Worm (Caenorhabditis elegans) whole organism, L2 larva: ENCODE measurements around the gene laat-1.

ENCODE experiments used
- egl-27 ChIP-seq: sonication (generic microtip); optimal IDR thresholded peaks from 3 replicates; lab custom pipeline; 2017; ENCODE audit warnings: missing biosample characterization, missing genetic modification reagents, missing genetic modification characterization
- nhr-10 ChIP-seq: sonication (generic microtip); optimal IDR thresholded peaks from 2 replicates; lab custom pipeline; 2017; ENCODE audit warnings: missing biosample characterization, missing genetic modification characterization

DNA sequence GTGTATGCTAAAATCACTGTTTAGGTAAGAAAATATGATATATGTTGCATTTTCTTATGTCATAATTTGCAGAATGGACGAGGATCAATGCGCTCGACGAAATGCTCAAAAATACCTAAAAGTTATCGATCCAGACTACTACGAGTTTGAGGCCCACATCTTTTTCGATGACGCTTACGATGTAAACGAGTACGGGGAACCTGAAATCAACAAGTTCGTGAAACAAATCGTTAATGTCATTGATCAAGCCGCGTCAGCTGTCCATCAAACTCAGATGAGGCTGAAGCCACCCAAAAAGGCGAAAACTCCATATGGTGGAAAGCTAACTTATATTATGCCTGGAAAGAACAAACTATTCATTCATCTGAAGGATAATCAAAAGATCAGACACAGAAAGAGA, 29.5 kb downstream of the laat-1 start:
- TF ChIP-seq nhr-10 (no peak), egl-27 (tag; lab: Kevin White, UChicago) (no peak)
